Worm (Caenorhabditis elegans) whole organism, L1 larva: ENCODE measurements around the gene F28G4.3.
A peak's percentile ranks its signal among the peaks of the same experiment; 100 is the strongest.

ENCODE experiments used
- C34B4.2 ChIP-seq: sonication (generic microtip); optimal IDR thresholded peaks from 2 replicates; lab custom pipeline; 2017; ENCODE audit warnings: mild to moderate bottlenecking, missing genetic modification characterization, missing compliant biosample characterization
- F16B12.6 ChIP-seq: fragments of 150-350 bp; optimal IDR thresholded peaks from 2 replicates; lab custom pipeline; 2014; ENCODE audit warnings: missing biosample characterization, missing genetic modification characterization
- Y116A8C.19 ChIP-seq: sonication (generic microtip); optimal IDR thresholded peaks from 2 replicates; lab custom pipeline; 2016; ENCODE audit warnings: missing compliant biosample characterization, missing genetic modification characterization, borderline replicate concordance
- aha-1 ChIP-seq: fragments of 150-350 bp; optimal IDR thresholded peaks from 2 replicates; lab custom pipeline; 2014; ENCODE audit warnings: missing biosample characterization, missing genetic modification characterization
- blmp-1 ChIP-seq: fragments of 150-350 bp; optimal IDR thresholded peaks from 2 replicates; lab custom pipeline; 2014; ENCODE audit warnings: missing biosample characterization, missing genetic modification characterization
- ceh-8 ChIP-seq: fragments of 200-800 bp; sonication (Bioruptor generic); optimal IDR thresholded peaks from 2 replicates; lab custom pipeline; 2018; ENCODE audit warnings: mild to moderate bottlenecking, missing genetic modification characterization, moderate library complexity, missing compliant biosample characterization
- dpl-1 ChIP-seq, 3 experiments: fragments of 150-350 bp in 2 of 3; sonication (generic microtip) in 1 of 3; optimal IDR thresholded peaks; 2 replicates each; lab custom pipeline; 2014 to 2017; ENCODE audit warnings: missing biosample characterization in 3 of 3, missing genetic modification characterization in 3 of 3, missing genetic modification reagents in 3 of 3
- dsc-1 ChIP-seq: sonication (generic microtip); optimal IDR thresholded peaks from 2 replicates; lab custom pipeline; 2016; ENCODE audit warnings: mild to moderate bottlenecking, missing genetic modification characterization, missing compliant biosample characterization
- egl-13 ChIP-seq: sonication (generic microtip); optimal IDR thresholded peaks from 2 replicates; lab custom pipeline; 2016; ENCODE audit warnings: missing genotype, missing genetic modification reagents, missing genetic modification characterization, missing compliant biosample characterization
- elt-2 ChIP-seq: sonication (generic microtip); optimal IDR thresholded peaks from 2 replicates; lab custom pipeline; 2016; ENCODE audit warnings: missing genetic modification characterization, mild to moderate bottlenecking, inconsistent platforms, missing compliant biosample characterization, missing genetic modification reagents
- elt-3 ChIP-seq, 6 experiments: fragments of 150-350 bp in 1 of 6; sonication (generic microtip); optimal IDR thresholded peaks; 2 replicates each; lab custom pipeline; 2017 to 2018; ENCODE audit warnings: missing biosample characterization in 6 of 6, missing genetic modification characterization in 6 of 6, inconsistent platforms in 1 of 6
- ets-5 ChIP-seq: fragments of 200-800 bp; sonication (Bioruptor generic); IDR thresholded peaks from 2 replicates; pipeline ENCODE4 v1.3.6; 2022; ENCODE audit warnings: missing genetic modification characterization, missing compliant biosample characterization
- fkh-10 ChIP-seq: sonication (generic microtip); optimal IDR thresholded peaks from 2 replicates; lab custom pipeline; 2017; ENCODE audit warnings: missing biosample characterization, missing genetic modification reagents, missing genetic modification characterization
- fos-1 ChIP-seq: fragments of 150-350 bp; optimal IDR thresholded peaks from 2 replicates; lab custom pipeline; 2014; ENCODE audit warnings: missing biosample characterization, missing genetic modification characterization
- hlh-17 ChIP-seq: fragments of 200-800 bp; sonication (Bioruptor generic); optimal IDR thresholded peaks from 2 replicates; lab custom pipeline; 2018; ENCODE audit warnings: missing genetic modification characterization, mild to moderate bottlenecking, missing compliant biosample characterization, moderate library complexity, borderline replicate concordance
- hlh-4 ChIP-seq: sonication (generic microtip); optimal IDR thresholded peaks from 2 replicates; lab custom pipeline; 2016; ENCODE audit warnings: mild to moderate bottlenecking, missing genetic modification characterization, missing compliant biosample characterization
- hpl-2 ChIP-seq: fragments of 150-350 bp; optimal IDR thresholded peaks from 2 replicates; lab custom pipeline; 2014; ENCODE audit warnings: missing biosample characterization, missing genetic modification reagents, missing genetic modification characterization
- isw-1 ChIP-seq: fragments of 200-800 bp; sonication (Bioruptor generic); IDR thresholded peaks from 2 replicates; pipeline ENCODE4 v1.3.6; 2022; ENCODE audit warnings: missing genetic modification characterization, missing compliant biosample characterization
- jun-1 ChIP-seq: fragments of 150-350 bp; optimal IDR thresholded peaks from 2 replicates; lab custom pipeline; 2014; ENCODE audit warnings: missing biosample characterization, missing genetic modification reagents, missing genetic modification characterization
- lin-14 ChIP-seq: fragments of 200-800 bp; sonication (Bioruptor generic); optimal IDR thresholded peaks from 2 replicates; lab custom pipeline; 2018; ENCODE audit warnings: mild to moderate bottlenecking, missing genetic modification characterization, moderate library complexity, missing compliant biosample characterization
- lin-35 ChIP-seq, 2 experiments: fragments of 150-350 bp; optimal IDR thresholded peaks; 2 replicates each; lab custom pipeline; 2014; ENCODE audit warnings: missing biosample characterization in 2 of 2, missing genetic modification characterization in 2 of 2, missing genetic modification reagents in 2 of 2
- lin-39 ChIP-seq: fragments of 150-350 bp; optimal IDR thresholded peaks from 2 replicates; lab custom pipeline; 2014; ENCODE audit warnings: missing biosample characterization, missing genetic modification reagents, missing genetic modification characterization
- mab-9 ChIP-seq: fragments of 200-800 bp; sonication (Bioruptor generic); IDR thresholded peaks from 2 replicates; pipeline ENCODE4 v1.3.6; 2022; ENCODE audit warnings: missing genetic modification reagents, missing genetic modification characterization, missing compliant biosample characterization
- mdl-1 ChIP-seq, 2 experiments: fragments of 150-350 bp; optimal IDR thresholded peaks; 2 replicates each; lab custom pipeline; 2014 to 2017; ENCODE audit warnings: missing biosample characterization in 2 of 2, missing genetic modification characterization in 2 of 2, inconsistent platforms in 1 of 2
- nhr-11 ChIP-seq: fragments of 150-350 bp; optimal IDR thresholded peaks from 2 replicates; lab custom pipeline; 2014; ENCODE audit warnings: missing biosample characterization, missing genetic modification characterization
- nhr-12 ChIP-seq: sonication (generic microtip); optimal IDR thresholded peaks from 2 replicates; lab custom pipeline; 2017; ENCODE audit warnings: missing biosample characterization, missing genetic modification characterization
- nhr-20 ChIP-seq: sonication (generic microtip); optimal IDR thresholded peaks from 2 replicates; lab custom pipeline; 2016; ENCODE audit warnings: mild to moderate bottlenecking, missing genetic modification characterization, missing compliant biosample characterization
- nhr-237 ChIP-seq: fragments of 150-350 bp; optimal IDR thresholded peaks from 2 replicates; lab custom pipeline; 2014; ENCODE audit warnings: missing biosample characterization, missing genetic modification characterization
- nhr-47 ChIP-seq: sonication (generic microtip); optimal IDR thresholded peaks from 2 replicates; lab custom pipeline; 2016; ENCODE audit warnings: mild to moderate bottlenecking, missing genetic modification characterization, moderate library complexity, missing compliant biosample characterization
- nhr-76 ChIP-seq: sonication (generic microtip); optimal IDR thresholded peaks from 2 replicates; lab custom pipeline; 2017; ENCODE audit warnings: missing biosample characterization, missing genetic modification characterization
- nhr-77 ChIP-seq: fragments of 150-350 bp; optimal IDR thresholded peaks from 2 replicates; lab custom pipeline; 2014; ENCODE audit warnings: missing biosample characterization, missing genetic modification characterization
- nhr-84 ChIP-seq: sonication (generic microtip); optimal IDR thresholded peaks from 2 replicates; lab custom pipeline; 2017; ENCODE audit warnings: missing biosample characterization, missing genetic modification characterization
- nhr-85 ChIP-seq: sonication (generic microtip); peaks from one replicate; lab custom pipeline; 2016; ENCODE audit warnings: missing genetic modification characterization, inconsistent platforms, missing compliant biosample characterization
- nhr-90 ChIP-seq: sonication (generic microtip); optimal IDR thresholded peaks from 2 replicates; lab custom pipeline; 2016; ENCODE audit warnings: mild to moderate bottlenecking, missing genetic modification characterization, missing compliant biosample characterization; ENCODE audit not compliant: poor library complexity
- skn-1 ChIP-seq: fragments of 150-350 bp; optimal IDR thresholded peaks from 2 replicates; lab custom pipeline; 2014; ENCODE audit warnings: missing biosample characterization, missing genetic modification characterization
- snu-23 ChIP-seq: sonication (generic microtip); optimal IDR thresholded peaks from 2 replicates; lab custom pipeline; 2016; ENCODE audit warnings: missing genetic modification characterization, missing compliant biosample characterization
- sox-4 ChIP-seq: sonication (generic microtip); optimal IDR thresholded peaks from 2 replicates; lab custom pipeline; 2016; ENCODE audit warnings: missing genetic modification characterization, missing compliant biosample characterization
- unc-130 ChIP-seq: fragments of 150-350 bp; optimal IDR thresholded peaks from 2 replicates; lab custom pipeline; 2017; ENCODE audit warnings: missing biosample characterization, missing genetic modification characterization, inconsistent platforms
- unc-30 ChIP-seq: sonication (generic microtip); optimal IDR thresholded peaks from 2 replicates; lab custom pipeline; 2017; ENCODE audit warnings: missing biosample characterization, missing genetic modification characterization
- xbp-1 ChIP-seq: sonication (generic microtip); optimal IDR thresholded peaks from 2 replicates; lab custom pipeline; 2016; ENCODE audit warnings: missing genetic modification characterization, missing compliant biosample characterization

F28G4.3 gene

ce11 chrV:16298669-16299068 is 11.2 kb upstream of the F28G4.3 start, which contains the start of gene srbc-84:
TSS of gene srbc-84 (plus strand) at chrV:16298969.
- no peak for TF ChIP-seq unc-30 (tag; lab: Kevin White, UChicago)
- no peak for TF ChIP-seq snu-23
- TF ChIP-seq jun-1 (tag; lab: Kevin White, UChicago), result no peak
- TF ChIP-seq lin-14 (GFP tag; lab: Kevin White, UChicago), result no peak
- TF ChIP-seq C34B4.2 (tag; lab: Kevin White, UChicago), result no peak

- no peak for TF ChIP-seq nhr-76 (tag; lab: Kevin White, UChicago)
- TF ChIP-seq, all 84 proteins: peak for 0
Measured at ce11 chrV:16297070-16297469, 9.6 kb upstream of the F28G4.3 start, which contains the start of gene srbc-83. TSS of gene srbc-83 (plus strand) at chrV:16297370.

ce11 chrV:16292409-16292808 is 4.9 kb upstream of the F28G4.3 start, which contains the start of gene oac-5:
TSS of gene oac-5 (plus strand) at chrV:16292709.
- peak; percentile 23 for TF ChIP-seq elt-2 (tag; lab: Kevin White, UChicago)
- no peak for TF ChIP-seq aha-1 (tag; lab: Kevin White, UChicago)

ce11 chrV:16285794-16286193 is 1.7 kb downstream of the F28G4.3 start, which contains the start of gene F28G4.4:
TSS of gene F28G4.4 (minus strand) at chrV:16285894.
- TF ChIP-seq ceh-8, result no peak
- no peak for TF ChIP-seq elt-3 (tag; optimal IDR thresholded peaks at IDR 0.05; lab: Kevin White, UChicago)

- TF ChIP-seq blmp-1 (peak; percentile 78), isw-1 (no peak), egl-13 (tag; lab: Kevin White, UChicago) (no peak), dpl-1 (GFP tag; optimal IDR thresholded peaks at IDR 0.05; lab: Kevin White, UChicago) (no peak), nhr-90 (no peak), nhr-77 (tag; lab: Kevin White, UChicago) (no peak), nhr-237 (no peak)
Measured at ce11 chrV:16282147-16282546, 5.4 kb downstream of the F28G4.3 start, which contains the start of gene F28G4.2. TSS of gene F28G4.2 (minus strand) at chrV:16282321.

ce11 chrV:16277918-16278317 is 9.6 kb downstream of the F28G4.3 start, which contains the start of gene cyp-37B1:
TSS of gene cyp-37B1 (plus strand) at chrV:16278116.
- TF ChIP-seq skn-1 (no peak), nhr-85 (tag; lab: Kevin White, UChicago) (no peak), nhr-90 (peak; percentile 38), hlh-17 (GFP tag; lab: Kevin White, UChicago) (no peak), hlh-4 (no peak), lin-39 (no peak), dsc-1 (tag; lab: Kevin White, UChicago) (no peak), xbp-1 (no peak), sox-4 (tag; lab: Kevin White, UChicago) (no peak), elt-2 (tag; lab: Kevin White, UChicago) (peak; percentile 95), nhr-11 (tag; lab: Kevin White, UChicago) (no peak), nhr-20 (peak; percentile 59), lin-35 (GFP tag; optimal IDR thresholded peaks at IDR 0.05; lab: Kevin White, UChicago) (peak in 1 of 2 experiments; percentile 34)

- no peak for TF ChIP-seq mab-9 (GFP tag; lab: Robert Waterston, UW)
- TF ChIP-seq F16B12.6, result no peak
- TF ChIP-seq fkh-10 (GFP tag; lab: Kevin White, UChicago), result no peak
- no peak for TF ChIP-seq nhr-47
- TF ChIP-seq unc-130 (tag; lab: Kevin White, UChicago), result no peak
- no peak for TF ChIP-seq mdl-1 (tag; optimal IDR thresholded peaks at IDR 0.05; lab: Kevin White, UChicago)
- TF ChIP-seq egl-13 (tag; lab: Kevin White, UChicago), result no peak
- TF ChIP-seq nhr-12, result no peak
- no peak for TF ChIP-seq fos-1 (tag; lab: Kevin White, UChicago)
- TF ChIP-seq hpl-2 (GFP tag; lab: Kevin White, UChicago), result no peak
- no peak for TF ChIP-seq ets-5 (GFP tag; lab: Robert Waterston, UW)
- TF ChIP-seq elt-2 (tag; lab: Kevin White, UChicago), result no peak
- no peak for TF ChIP-seq dsc-1 (tag; lab: Kevin White, UChicago)
- TF ChIP-seq ceh-8, result no peak
- no peak for TF ChIP-seq Y116A8C.19 (tag; lab: Kevin White, UChicago)
- no peak for TF ChIP-seq nhr-84
- TF ChIP-seq, all 84 proteins: peak for 0
Measured at ce11 chrV:16275347-16275746, 12.2 kb downstream of the F28G4.3 start, which contains the start of gene pacl-1. TSS of gene pacl-1 (minus strand) at chrV:16275447.
